Worm (Caenorhabditis elegans): ENCODE measurements around the gene str-5.

str-5 gene

ce11 chrV:15782494-15782893, 29.5 kb downstream of the str-5 start, which contains the start of gene T26E4.3:
Gene T26E4.3, plus strand, starts transcription at chrV:15782794.
- TF ChIP-seq lsy-2 (tag; optimal IDR thresholded peaks at IDR 0.05) = no peak
- TF ChIP-seq sma-9 (GFP tag; optimal IDR thresholded peaks at IDR 0.05) = no peak
- no peak for TF ChIP-seq sma-9 (tag; optimal IDR thresholded peaks at IDR 0.05)
- TF ChIP-seq snpc-4 (tag; optimal IDR thresholded peaks at IDR 0.05) = no peak
- no peak for TF ChIP-seq elt-3 (tag; optimal IDR thresholded peaks at IDR 0.05)
- TF ChIP-seq R02D3.7 (tag; optimal IDR thresholded peaks at IDR 0.05) = no peak
- no peak for TF ChIP-seq zag-1 (tag; optimal IDR thresholded peaks at IDR 0.05)
- no peak for TF ChIP-seq nhr-25 (tag; optimal IDR thresholded peaks at IDR 0.05)
- TF ChIP-seq sem-4 (tag; optimal IDR thresholded peaks at IDR 0.05) = no peak
- no peak for TF ChIP-seq aly-2 (tag; optimal IDR thresholded peaks at IDR 0.05)
- TF ChIP-seq dmd-4 (tag; optimal IDR thresholded peaks at IDR 0.05) = no peak
- no peak for TF ChIP-seq ama-1 (optimal IDR thresholded peaks at IDR 0.05)
- TF ChIP-seq nhr-23 (tag; optimal IDR thresholded peaks at IDR 0.05) = no peak
- no peak for TF ChIP-seq skn-1 (tag; optimal IDR thresholded peaks at IDR 0.05)
- no peak for TF ChIP-seq ceh-82 (tag; optimal IDR thresholded peaks at IDR 0.05)
- no peak for TF ChIP-seq Y55F3AM.14 (GFP tag; optimal IDR thresholded peaks at IDR 0.05)
- no peak for TF ChIP-seq lin-39 (tag; optimal IDR thresholded peaks at IDR 0.05)
- TF ChIP-seq gmeb-1 (tag; optimal IDR thresholded peaks at IDR 0.05) = no peak

- TF ChIP-seq unc-62 (GFP tag; optimal IDR thresholded peaks at IDR 0.05) (no peak), blmp-1 (tag; optimal IDR thresholded peaks at IDR 0.05; ENCODE audit: insufficient read depth) (no peak), gmeb-1 (tag; optimal IDR thresholded peaks at IDR 0.05) (no peak), mdl-1 (tag; optimal IDR thresholded peaks at IDR 0.05) (no peak), lin-11 (tag; optimal IDR thresholded peaks at IDR 0.05) (no peak), ztf-1 (GFP tag; conservative IDR thresholded peaks at IDR 0.05) (no peak), unc-55 (GFP tag; optimal IDR thresholded peaks at IDR 0.05) (no peak), nhr-6 (tag; optimal IDR thresholded peaks at IDR 0.05) (no peak), sma-9 (GFP tag; optimal IDR thresholded peaks at IDR 0.05) (no peak), sma-9 (tag; optimal IDR thresholded peaks at IDR 0.05) (no peak), egl-27 (tag; optimal IDR thresholded peaks at IDR 0.05) (no peak), lin-39 (tag; optimal IDR thresholded peaks at IDR 0.05) (no peak), peb-1 (tag; optimal IDR thresholded peaks at IDR 0.05) (no peak), lsy-2 (tag; optimal IDR thresholded peaks at IDR 0.05) (no peak), F13H6.1 (tag; optimal IDR thresholded peaks at IDR 0.05) (no peak), nhr-10 (tag; optimal IDR thresholded peaks at IDR 0.05) (no peak), unc-39 (tag; optimal IDR thresholded peaks at IDR 0.05) (no peak), nhr-25 (tag; optimal IDR thresholded peaks at IDR 0.05) (no peak)
Measured at ce11 chrV:15792409-15792808, 39.4 kb downstream of the str-5 start, which contains the start of gene T26E4.4. Gene T26E4.4, minus strand, starts transcription at chrV:15792509.

- TF ChIP-seq Y55F3AM.14 (GFP tag; optimal IDR thresholded peaks at IDR 0.05) = no peak
- TF ChIP-seq unc-62 (GFP tag; optimal IDR thresholded peaks at IDR 0.05) = no peak
Measured at ce11 chrV:15793270-15793669, 40.2 kb downstream of the str-5 start, which contains the start of gene T26E4.7. Gene T26E4.7, plus strand, starts transcription at chrV:15793570.

ce11 chrV:15796087-15796486, 43.0 kb downstream of the str-5 start, which contains the start of gene nhr-223:
Gene nhr-223, plus strand, starts transcription at chrV:15796387.
- TF ChIP-seq sma-9 (GFP tag; optimal IDR thresholded peaks at IDR 0.05) = no peak
- no peak for TF ChIP-seq sma-9 (tag; optimal IDR thresholded peaks at IDR 0.05)
- TF ChIP-seq Y55F3AM.14 (GFP tag; optimal IDR thresholded peaks at IDR 0.05) = no peak
- no peak for TF ChIP-seq blmp-1 (tag; optimal IDR thresholded peaks at IDR 0.05; ENCODE audit: insufficient read depth)

- TF ChIP-seq ceh-16 (tag; optimal IDR thresholded peaks at IDR 0.05) (no peak), sem-4 (tag; optimal IDR thresholded peaks at IDR 0.05) (no peak), unc-62 (GFP tag; optimal IDR thresholded peaks at IDR 0.05) (no peak), skn-1 (tag; optimal IDR thresholded peaks at IDR 0.05) (no peak), nhr-12 (tag; optimal IDR thresholded peaks at IDR 0.05) (no peak), nhr-25 (tag; optimal IDR thresholded peaks at IDR 0.05) (no peak), ztf-4 (tag; optimal IDR thresholded peaks at IDR 0.05) (no peak), snpc-4 (tag; optimal IDR thresholded peaks at IDR 0.05) (no peak), gmeb-1 (tag; optimal IDR thresholded peaks at IDR 0.05) (no peak), ztf-11 (tag; optimal IDR thresholded peaks at IDR 0.05) (no peak), aly-2 (tag; optimal IDR thresholded peaks at IDR 0.05) (no peak), ZK546.5 (tag; optimal IDR thresholded peaks at IDR 0.05) (no peak), lsy-2 (tag; optimal IDR thresholded peaks at IDR 0.05) (no peak), lin-11 (tag; optimal IDR thresholded peaks at IDR 0.05) (no peak), peb-1 (tag; optimal IDR thresholded peaks at IDR 0.05) (no peak), mdl-1 (tag; optimal IDR thresholded peaks at IDR 0.05) (no peak), unc-55 (GFP tag; optimal IDR thresholded peaks at IDR 0.05) (no peak), mbf-1 (tag; optimal IDR thresholded peaks at IDR 0.05) (no peak), unc-39 (tag; optimal IDR thresholded peaks at IDR 0.05) (no peak)
Measured at ce11 chrV:15798108-15798507, 45.1 kb downstream of the str-5 start, which contains the start of gene T26E4.10. Gene T26E4.10, minus strand, starts transcription at chrV:15798208.

Data from whole organism, L2 larva.